Fruit fly (Drosophila melanogaster): ENCODE results near the gene r-l.

The r-l gene

DNA sequence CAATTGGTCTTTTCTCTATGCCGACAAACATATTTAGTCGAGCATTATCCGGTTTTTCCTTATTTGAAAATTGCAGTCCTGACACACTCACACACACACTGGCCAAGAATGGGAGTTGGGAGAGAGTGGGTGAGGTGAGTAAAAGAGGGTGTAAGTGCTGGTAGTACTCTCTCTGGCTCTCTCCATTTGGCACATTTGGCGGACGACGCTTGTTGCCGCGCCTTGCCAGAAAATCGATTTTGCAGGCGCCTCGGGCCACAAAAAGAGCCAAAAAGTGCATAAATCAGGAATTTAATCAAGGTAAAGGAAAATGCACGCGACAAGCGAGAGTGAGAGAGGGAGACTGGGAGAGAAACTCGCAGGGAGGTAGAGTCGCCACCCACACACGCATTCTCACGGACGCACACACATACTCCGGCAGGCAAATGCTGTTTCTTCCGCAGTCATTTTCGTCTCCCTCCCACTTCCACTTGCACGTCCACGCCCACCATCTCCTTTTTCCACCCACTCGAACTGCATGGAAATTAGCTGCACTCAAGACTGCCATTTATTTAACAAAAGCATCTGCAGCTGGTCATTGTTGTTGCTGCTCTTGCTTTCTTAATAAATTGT lies 23.5 kb upstream of the r-l start:
- no peak for TF ChIP-seq pan (optimal IDR thresholded peaks at IDR 0.05)
- TF ChIP-seq usp (GFP tag; optimal IDR thresholded peaks at IDR 0.05) = no peak
- TF ChIP-seq dmrt93B (GFP tag; optimal IDR thresholded peaks at IDR 0.05) = no peak
- TF ChIP-seq CrebA (GFP tag; optimal IDR thresholded peaks at IDR 0.05; ENCODE audit: borderline replicate concordance) = no peak
- no peak for TF ChIP-seq Abd-B (GFP tag; optimal IDR thresholded peaks at IDR 0.05)
- no peak for TF ChIP-seq tai (GFP tag; optimal IDR thresholded peaks at IDR 0.05)
- no peak for TF ChIP-seq dsf (GFP tag; optimal IDR thresholded peaks at IDR 0.05; ENCODE audit: borderline replicate concordance)
- TF ChIP-seq CG9705 (GFP tag; optimal IDR thresholded peaks at IDR 0.05) = no peak
- no peak for TF ChIP-seq Dfd (GFP tag; optimal IDR thresholded peaks at IDR 0.05)
- no peak for TF ChIP-seq Mio (GFP tag; optimal IDR thresholded peaks at IDR 0.05)
- TF ChIP-seq fru (GFP tag; optimal IDR thresholded peaks at IDR 0.05) = no peak
- TF ChIP-seq dl (GFP tag; optimal IDR thresholded peaks at IDR 0.05; ENCODE audit: insufficient read depth in 1 of 2, partially characterized antibody in 2 of 2) = no peak
- TF ChIP-seq jim (GFP tag; optimal IDR thresholded peaks at IDR 0.05) = no peak
- TF ChIP-seq Dif (GFP tag; optimal IDR thresholded peaks at IDR 0.05; ENCODE audit: partially characterized antibody) = no peak
- no peak for TF ChIP-seq psq (GFP tag; optimal IDR thresholded peaks at IDR 0.05)

DNA sequence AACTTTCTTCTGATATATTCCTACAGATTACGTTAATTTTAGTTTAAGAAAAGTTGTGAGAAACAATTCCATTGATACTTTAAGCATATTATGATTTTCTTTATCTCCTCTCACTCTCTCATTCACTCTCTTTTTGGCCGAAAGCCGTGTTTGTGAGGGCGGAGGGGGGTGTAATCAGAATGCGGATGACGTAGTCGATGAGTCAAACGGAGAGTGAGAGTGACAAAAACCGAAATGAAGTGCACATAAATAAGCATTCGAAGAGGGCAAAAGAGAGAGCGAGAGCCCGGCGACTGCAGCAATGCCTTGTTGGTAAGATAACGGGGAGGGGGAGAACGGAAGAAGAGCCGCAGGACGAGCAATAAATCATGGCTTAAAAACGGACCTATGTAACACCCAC lies 21.2 kb upstream of the r-l start:
- TF ChIP-seq usp (GFP tag; optimal IDR thresholded peaks at IDR 0.05) (no peak), lola (GFP tag; optimal IDR thresholded peaks at IDR 0.05) (no peak), Abd-B (GFP tag; optimal IDR thresholded peaks at IDR 0.05) (no peak), Dif (GFP tag; optimal IDR thresholded peaks at IDR 0.05; ENCODE audit: partially characterized antibody) (peak; percentile 59), tai (GFP tag; optimal IDR thresholded peaks at IDR 0.05) (no peak), Jra (GFP tag; optimal IDR thresholded peaks at IDR 0.05) (peak; percentile 9), Mio (GFP tag; optimal IDR thresholded peaks at IDR 0.05) (no peak), Hr83 (GFP tag; optimal IDR thresholded peaks at IDR 0.05; ENCODE audit: poor library complexity, severe bottlenecking) (no peak), woc (GFP tag; optimal IDR thresholded peaks at IDR 0.05) (no peak), rgr (GFP tag; optimal IDR thresholded peaks at IDR 0.05) (no peak)

DNA sequence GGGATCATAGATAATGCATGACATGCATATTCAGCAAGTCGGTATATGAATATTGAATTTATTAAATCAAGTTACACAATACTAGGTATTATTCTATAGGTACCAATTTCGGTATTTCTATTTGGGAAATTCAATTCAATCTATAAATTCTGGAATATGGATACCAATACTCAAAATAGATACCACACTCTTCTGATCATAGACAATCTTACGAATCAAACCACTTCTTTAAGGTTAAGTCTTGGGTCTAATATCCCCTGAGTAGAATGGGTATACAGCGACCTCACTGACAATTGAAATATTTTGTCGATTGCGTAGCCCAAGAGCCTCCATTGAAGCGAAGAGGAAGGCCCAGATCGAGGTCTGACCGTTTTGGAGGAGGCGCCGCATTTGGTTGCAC lies 19.7 kb upstream of the r-l start:
- TF ChIP-seq CrebA (GFP tag; optimal IDR thresholded peaks at IDR 0.05; ENCODE audit: borderline replicate concordance) (no peak), dmrt93B (GFP tag; optimal IDR thresholded peaks at IDR 0.05) (no peak), fru (GFP tag; optimal IDR thresholded peaks at IDR 0.05) (no peak), foxo (GFP tag; optimal IDR thresholded peaks at IDR 0.05) (no peak), Myc (optimal IDR thresholded peaks at IDR 0.05) (no peak), Vsx2 (GFP tag; optimal IDR thresholded peaks at IDR 0.05; ENCODE audit: partially characterized antibody) (no peak), Abd-B (GFP tag; optimal IDR thresholded peaks at IDR 0.05) (no peak), Dif (GFP tag; optimal IDR thresholded peaks at IDR 0.05; ENCODE audit: partially characterized antibody) (no peak), lola (GFP tag; optimal IDR thresholded peaks at IDR 0.05) (no peak), sage (GFP tag; optimal IDR thresholded peaks at IDR 0.05) (no peak), Rel (GFP tag; optimal IDR thresholded peaks at IDR 0.05) (no peak), Rel (tag; optimal IDR thresholded peaks at IDR 0.05) (no peak), psq (GFP tag; optimal IDR thresholded peaks at IDR 0.05) (no peak), OdsH (GFP tag; optimal IDR thresholded peaks at IDR 0.05) (no peak), br (GFP tag; optimal IDR thresholded peaks at IDR 0.05) (no peak), N (GFP tag; optimal IDR thresholded peaks at IDR 0.05) (no peak), sv (GFP tag; optimal IDR thresholded peaks at IDR 0.05) (no peak), Hr83 (GFP tag; optimal IDR thresholded peaks at IDR 0.05; ENCODE audit: poor library complexity, severe bottlenecking) (no peak)

DNA sequence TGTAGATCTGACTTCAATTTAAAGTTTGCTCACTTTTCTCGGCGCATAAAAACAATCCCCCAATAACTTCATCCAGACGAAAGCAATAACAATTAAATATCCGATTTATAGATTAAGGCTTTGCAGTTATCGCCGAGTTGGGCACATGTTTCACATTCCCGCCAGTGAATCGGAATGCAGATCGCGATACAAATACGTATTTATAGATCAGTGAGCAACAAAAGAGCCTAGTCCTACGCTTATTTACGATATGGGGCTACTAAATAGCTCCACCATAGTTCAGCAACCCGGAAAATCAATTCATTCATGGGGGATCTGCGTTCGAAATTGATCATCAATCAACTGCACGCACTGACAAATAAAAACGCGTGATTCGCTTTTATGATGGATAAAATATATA lies 18.9 kb upstream of the r-l start:
- no peak for TF ChIP-seq woc (GFP tag; optimal IDR thresholded peaks at IDR 0.05)
- no peak for TF ChIP-seq CG32264 (GFP tag; optimal IDR thresholded peaks at IDR 0.05)
- no peak for TF ChIP-seq Hnf4 (GFP tag; optimal IDR thresholded peaks at IDR 0.05)
- TF ChIP-seq Sp1 (GFP tag; optimal IDR thresholded peaks at IDR 0.05) = no peak
- no peak for TF ChIP-seq sage (GFP tag; optimal IDR thresholded peaks at IDR 0.05)
- no peak for TF ChIP-seq CG9705 (GFP tag; optimal IDR thresholded peaks at IDR 0.05)
- TF ChIP-seq tai (GFP tag; optimal IDR thresholded peaks at IDR 0.05) = no peak
- TF ChIP-seq foxo (GFP tag; optimal IDR thresholded peaks at IDR 0.05) = no peak
